Worm (Caenorhabditis elegans): ENCODE results near the gene srb-5.

The srb-5 gene

ce11 chrII:5156983-5157382 lies 6.2 kb downstream of the srb-5 start, which contains the start of gene msp-45:
Gene msp-45 (minus strand): TSS chrII:5157083.
- no peak for TF ChIP-seq sdz-38 (tag; optimal IDR thresholded peaks at IDR 0.05)
- no peak for TF ChIP-seq hlh-26 (GFP tag; conservative IDR thresholded peaks at IDR 0.05)
- no peak for TF ChIP-seq Y53G8AR.9 (GFP tag; conservative IDR thresholded peaks at IDR 0.05)
- no peak for TF ChIP-seq F52B5.7 (tag; optimal IDR thresholded peaks at IDR 0.05)
- no peak for TF ChIP-seq B0336.3 (GFP tag; IDR thresholded peaks at IDR 0.05)
- no peak for TF ChIP-seq ceh-27 (GFP tag; optimal IDR thresholded peaks at IDR 0.05)
- TF ChIP-seq K12H6.12 (tag; optimal IDR thresholded peaks at IDR 0.05), result no peak
- no peak for TF ChIP-seq egl-18 (GFP tag; IDR thresholded peaks at IDR 0.05)
- no peak for TF ChIP-seq gei-17 (GFP tag; optimal IDR thresholded peaks at IDR 0.05)
- no peak for TF ChIP-seq K11D2.4 (GFP tag; IDR thresholded peaks at IDR 0.05)
- TF ChIP-seq ztf-3 (GFP tag; optimal IDR thresholded peaks at IDR 0.05), result no peak
- TF ChIP-seq ztf-22 (GFP tag; optimal IDR thresholded peaks at IDR 0.05), result no peak

- TF ChIP-seq dpff-1 (tag; optimal IDR thresholded peaks at IDR 0.05) (no peak), akir-1 (GFP tag; optimal IDR thresholded peaks at IDR 0.05) (no peak), snpc-4 (GFP tag; optimal IDR thresholded peaks at IDR 0.05) (no peak), snpc-4 (tag; optimal IDR thresholded peaks at IDR 0.05) (no peak), ztf-25 (GFP tag; IDR thresholded peaks at IDR 0.05) (no peak), ceh-58 (GFP tag; IDR thresholded peaks at IDR 0.05) (no peak), let-526 (GFP tag; IDR thresholded peaks at IDR 0.05) (no peak), sdz-38 (tag; optimal IDR thresholded peaks at IDR 0.05) (no peak), Y53G8AR.9 (GFP tag; conservative IDR thresholded peaks at IDR 0.05) (no peak), F52B5.7 (tag; optimal IDR thresholded peaks at IDR 0.05) (no peak), lin-26 (GFP tag; IDR thresholded peaks at IDR 0.05) (no peak), lin-35 (GFP tag; optimal IDR thresholded peaks at IDR 0.05) (no peak), unc-130 (GFP tag; optimal IDR thresholded peaks at IDR 0.05) (no peak), nfya-2 (GFP tag; IDR thresholded peaks at IDR 0.05) (no peak), attf-5 (GFP tag; optimal IDR thresholded peaks at IDR 0.05) (no peak), K12H6.12 (tag; optimal IDR thresholded peaks at IDR 0.05) (no peak)
Observed at ce11 chrII:5154540-5154939, 8.6 kb downstream of the srb-5 start, which contains the start of gene srb-12. Gene srb-12 (minus strand): TSS chrII:5154640.

DNA sequence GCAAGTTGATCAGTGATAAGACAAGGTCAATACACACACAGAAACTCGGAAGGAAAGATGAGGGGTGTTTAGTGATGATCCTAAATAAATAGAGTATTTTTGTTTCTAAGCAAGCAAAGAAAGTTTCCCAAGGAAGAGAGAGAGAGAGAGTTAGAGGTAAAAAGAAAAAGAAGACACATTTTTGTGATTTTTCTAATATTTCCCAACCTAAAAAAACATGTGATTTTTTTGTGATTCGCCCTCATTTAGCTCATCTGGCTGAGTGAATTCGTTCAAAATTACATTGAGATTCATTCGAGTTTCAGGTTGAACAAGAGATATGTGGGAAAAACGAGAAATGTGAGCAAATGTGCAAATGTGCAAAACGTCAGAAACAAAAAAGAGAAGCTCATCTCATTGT lies 12.4 kb downstream of the srb-5 start, which contains the start of gene srb-16:
TSS of gene srb-16 (minus strand) at position 101 of the 400 bp plus-strand sequence.
- no peak for TF ChIP-seq snpc-4 (GFP tag; optimal IDR thresholded peaks at IDR 0.05)
- TF ChIP-seq snpc-4 (tag; optimal IDR thresholded peaks at IDR 0.05), result no peak
- no peak for TF ChIP-seq lin-40 (tag; optimal IDR thresholded peaks at IDR 0.05)
- no peak for TF ChIP-seq D2030.7 (GFP tag; IDR thresholded peaks at IDR 0.05)
- no peak for TF ChIP-seq ztf-26 (tag; optimal IDR thresholded peaks at IDR 0.05)
- TF ChIP-seq cebp-2 (GFP tag; IDR thresholded peaks at IDR 0.05), result no peak
- TF ChIP-seq T26A5.8 (tag; optimal IDR thresholded peaks at IDR 0.05), result no peak
- TF ChIP-seq tbp1 (GFP tag; optimal IDR thresholded peaks at IDR 0.05), result no peak

ce11 chrII:5148349-5148748 lies 14.8 kb downstream of the srb-5 start, which contains the start of gene F58A6.5:
Gene F58A6.5 (minus strand): TSS chrII:5148449.
- no peak for TF ChIP-seq unc-62 (GFP tag; optimal IDR thresholded peaks at IDR 0.05)
- TF ChIP-seq lin-40 (tag; optimal IDR thresholded peaks at IDR 0.05), result no peak
- TF ChIP-seq unc-130 (GFP tag; optimal IDR thresholded peaks at IDR 0.05), result no peak
- no peak for TF ChIP-seq madf-3 (GFP tag; IDR thresholded peaks at IDR 0.05)
- TF ChIP-seq zim-3 (tag; optimal IDR thresholded peaks at IDR 0.05), result no peak
- no peak for TF ChIP-seq ZK185.1 (tag; optimal IDR thresholded peaks at IDR 0.05; ENCODE audit: poor library complexity, severe bottlenecking)
- TF ChIP-seq repo-1 (tag; optimal IDR thresholded peaks at IDR 0.05), result no peak
- TF ChIP-seq C17E4.6 (GFP tag; IDR thresholded peaks at IDR 0.05), result no peak
- no peak for TF ChIP-seq Y56A3A.18 (GFP tag; IDR thresholded peaks at IDR 0.05)
- no peak for TF ChIP-seq F52B5.7 (tag; optimal IDR thresholded peaks at IDR 0.05)
- TF ChIP-seq aptf-2 (GFP tag; conservative IDR thresholded peaks at IDR 0.05), result no peak
- TF ChIP-seq K12H6.12 (tag; optimal IDR thresholded peaks at IDR 0.05), result no peak
